Worm (Caenorhabditis elegans): ENCODE results near the gene dod-23.

The dod-23 gene

DNA sequence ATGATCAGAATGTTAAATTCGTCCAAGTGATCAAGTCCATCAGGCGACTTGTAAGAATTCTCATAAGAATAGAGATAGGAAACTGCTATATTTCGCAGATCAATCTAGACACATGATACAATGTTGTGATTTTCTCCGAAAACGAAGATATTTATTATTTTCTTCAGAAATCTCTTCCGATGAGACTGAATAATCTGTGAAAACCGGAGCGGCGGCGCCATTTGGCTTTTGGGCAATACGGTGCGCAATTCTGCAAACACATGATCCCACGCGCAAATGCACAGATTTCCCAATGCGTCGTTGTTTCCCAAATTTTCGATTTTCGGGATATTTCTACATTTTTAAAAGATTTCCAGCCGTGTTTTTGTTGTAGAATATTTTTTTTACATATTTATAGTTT, 43.2 kb upstream of the dod-23 start (continued):
- TF ChIP-seq lin-39 (tag; optimal IDR thresholded peaks at IDR 0.05): no peak
- TF ChIP-seq dve-1 (tag; optimal IDR thresholded peaks at IDR 0.05; ENCODE audit: insufficient read depth): peak; percentile 46
- TF ChIP-seq daf-16 (GFP tag; optimal IDR thresholded peaks at IDR 0.05): no peak
- TF ChIP-seq daf-16 (tag; optimal IDR thresholded peaks at IDR 0.05): no peak
- no peak for TF ChIP-seq daf-19 (GFP tag; conservative IDR thresholded peaks at IDR 0.05)
- TF ChIP-seq Y48G9A.11 (GFP tag; IDR thresholded peaks at IDR 0.05): peak; percentile 6; the same call in 1 of the 2 replicates
- no peak for TF ChIP-seq tag-97 (GFP tag; IDR thresholded peaks at IDR 0.05)
- no peak for TF ChIP-seq madf-9 (GFP tag; conservative IDR thresholded peaks at IDR 0.05)
- no peak for TF ChIP-seq snpc-1.2 (GFP tag; IDR thresholded peaks at IDR 0.05)
- TF ChIP-seq hmg-1.1 (GFP tag; IDR thresholded peaks at IDR 0.05): peak; percentile 48
- peak; percentile 23; the same call in 1 of the 2 replicates for TF ChIP-seq T26A8.4 (GFP tag; IDR thresholded peaks at IDR 0.05)
- no peak for TF ChIP-seq dmd-9 (GFP tag; IDR thresholded peaks at IDR 0.05)
- peak; percentile 26 for TF ChIP-seq hlh-11 (tag; optimal IDR thresholded peaks at IDR 0.05)

DNA sequence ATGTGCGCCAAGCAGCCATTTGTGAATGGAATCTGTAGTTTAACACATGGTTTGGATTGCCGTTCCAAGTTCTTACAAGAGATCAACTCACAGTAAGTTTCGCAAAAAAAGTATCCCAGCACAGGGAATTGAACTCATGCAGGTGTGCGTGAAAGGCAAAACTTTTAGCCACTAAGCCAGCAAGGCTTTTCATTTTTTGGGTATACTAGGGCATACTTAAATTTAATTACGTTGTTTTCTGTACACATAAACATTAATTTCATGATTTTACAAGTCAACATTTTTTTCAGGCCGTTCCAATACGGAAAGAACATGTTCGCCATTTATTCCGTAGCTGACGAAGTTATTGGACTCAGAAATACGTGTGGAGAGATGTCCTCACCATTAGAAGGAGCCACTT, 42.6 kb upstream of the dod-23 start:
- no peak for TF ChIP-seq ZK546.5 (tag; optimal IDR thresholded peaks at IDR 0.05)
- peak; percentile 59 for TF ChIP-seq F49E8.2 (tag; optimal IDR thresholded peaks at IDR 0.05; ENCODE audit: borderline replicate concordance)
- no peak for TF ChIP-seq tag-97 (GFP tag; IDR thresholded peaks at IDR 0.05)
- peak; percentile 80 for TF ChIP-seq ctbp-1 (GFP tag; IDR thresholded peaks at IDR 0.05)
- TF ChIP-seq nhr-6 (tag; optimal IDR thresholded peaks at IDR 0.05): no peak
- TF ChIP-seq unc-39 (tag; optimal IDR thresholded peaks at IDR 0.05): no peak
- peak; percentile 92 for TF ChIP-seq pha-4 (GFP tag; IDR thresholded peaks at IDR 0.05)
- TF ChIP-seq pha-4 (tag; optimal IDR thresholded peaks at IDR 0.05): no peak
- TF ChIP-seq daf-12 (tag; optimal IDR thresholded peaks at IDR 0.05): no peak
- TF ChIP-seq unc-130 (GFP tag; optimal IDR thresholded peaks at IDR 0.05): peak; percentile 38
- TF ChIP-seq mdl-1 (tag; optimal IDR thresholded peaks at IDR 0.05): no peak
- TF ChIP-seq mxl-2 (GFP tag; conservative IDR thresholded peaks at IDR 0.05): 0 out of 2 replicates have a peak, but pooled peaks have one; percentile 54
- peak; percentile 79 for TF ChIP-seq tra-1 (GFP tag; IDR thresholded peaks at IDR 0.05)
- no peak for TF ChIP-seq fos-1 (tag; optimal IDR thresholded peaks at IDR 0.05)
- TF ChIP-seq hif-1 (tag; optimal IDR thresholded peaks at IDR 0.05): peak in 1 of 2 experiments; percentile 35
- peak; percentile 9 for TF ChIP-seq nhr-25 (tag; optimal IDR thresholded peaks at IDR 0.05; ENCODE audit: borderline replicate concordance, insufficient read depth)
- TF ChIP-seq zip-11 (GFP tag; IDR thresholded peaks at IDR 0.05): no peak
- peak; percentile 96 for TF ChIP-seq lim-7 (GFP tag; IDR thresholded peaks at IDR 0.05)
- TF ChIP-seq nhr-237 (tag; optimal IDR thresholded peaks at IDR 0.05): no peak
- no peak for TF ChIP-seq egl-27 (tag; optimal IDR thresholded peaks at IDR 0.05)
- no peak for TF ChIP-seq lin-13 (GFP tag; optimal IDR thresholded peaks at IDR 0.05)
- TF ChIP-seq unc-62 (GFP tag; optimal IDR thresholded peaks at IDR 0.05 in 1 of 2): no peak
- TF ChIP-seq unc-62 (tag; optimal IDR thresholded peaks at IDR 0.05): no peak
- peak; percentile 86 for TF ChIP-seq daf-19 (GFP tag; conservative IDR thresholded peaks at IDR 0.05)
- peak; percentile 93 for TF ChIP-seq egl-43 (GFP tag; IDR thresholded peaks at IDR 0.05)
- TF ChIP-seq ceh-62 (tag; optimal IDR thresholded peaks at IDR 0.05): no peak
- no peak for TF ChIP-seq nhr-10 (tag; optimal IDR thresholded peaks at IDR 0.05)
- peak; percentile 37 to 88 for TF ChIP-seq daf-16 (GFP tag; optimal IDR thresholded peaks at IDR 0.05)
- TF ChIP-seq daf-16 (tag; optimal IDR thresholded peaks at IDR 0.05): no peak
- TF ChIP-seq zag-1 (tag; optimal IDR thresholded peaks at IDR 0.05): no peak
- TF ChIP-seq duxl-1 (tag; optimal IDR thresholded peaks at IDR 0.05; ENCODE audit: poor library complexity): peak; percentile 80
- TF ChIP-seq madf-5 (GFP tag; IDR thresholded peaks at IDR 0.05): peak; percentile 72 to 77; a peak in 3 of 4 replicates
- peak; percentile 84 for TF ChIP-seq spr-1 (tag; optimal IDR thresholded peaks at IDR 0.05)
- TF ChIP-seq skn-1 (tag; optimal IDR thresholded peaks at IDR 0.05): no peak
- TF ChIP-seq T26A8.4 (GFP tag; IDR thresholded peaks at IDR 0.05): peak; percentile 81
- no peak for TF ChIP-seq ceh-32 (tag; optimal IDR thresholded peaks at IDR 0.05; ENCODE audit: poor library complexity)
- peak; percentile 72 for TF ChIP-seq dmd-9 (GFP tag; IDR thresholded peaks at IDR 0.05)
- TF ChIP-seq R02D3.7 (tag; optimal IDR thresholded peaks at IDR 0.05): peak; percentile 21
- peak; percentile 71; the same call in 1 of the 2 replicates for TF ChIP-seq ceh-20 (GFP tag; IDR thresholded peaks at IDR 0.05)
- TF ChIP-seq nhr-28 (tag; optimal IDR thresholded peaks at IDR 0.05): no peak
- TF ChIP-seq mes-2 (tag; optimal IDR thresholded peaks at IDR 0.05; ENCODE audit: poor library complexity, severe bottlenecking): peak; percentile 79
- TF ChIP-seq F26F4.8 (GFP tag; conservative IDR thresholded peaks at IDR 0.05): peak; percentile 99
